Fruit fly (Drosophila melanogaster) whole organism, embryonic: ENCODE data around the gene CG9948.

Experiments used
- ATbp ChIP-seq: fragments of 200-800 bp; sonication (Bioruptor generic); optimal IDR thresholded peaks from 2 replicates; lab custom pipeline; 2017; ENCODE audit warnings: missing biosample characterization, mild to moderate bottlenecking, missing genetic modification characterization, missing genetic modification reagents
- Adf1 ChIP-seq: fragments of 200-800 bp; sonication (Bioruptor generic); IDR thresholded peaks from 2 replicates; pipeline ENCODE4 v1.3.6; 2022; ENCODE audit warnings: missing biosample characterization, missing genetic modification characterization
- Asciz ChIP-seq: fragments of 200-800 bp; sonication (Bioruptor generic); optimal IDR thresholded peaks from 2 replicates; lab custom pipeline; 2017; ENCODE audit warnings: missing biosample characterization, mild to moderate bottlenecking, missing genetic modification characterization, missing genetic modification reagents
- Awh ChIP-seq: fragments of 200-800 bp; sonication (Bioruptor generic); IDR thresholded peaks from 2 replicates; pipeline ENCODE4, ENCODE4 v1.3.6; 2022; ENCODE audit warnings: missing biosample characterization, missing genetic modification characterization
- CG10147 ChIP-seq: fragments of 200-800 bp; sonication (Bioruptor generic); optimal IDR thresholded peaks from 2 replicates; lab custom pipeline; 2019; ENCODE audit warnings: missing biosample characterization, mild to moderate bottlenecking, missing genetic modification characterization, moderate library complexity
- CG10959 ChIP-seq: fragments of 200-800 bp; sonication (Bioruptor generic); IDR thresholded peaks from 2 replicates; pipeline ENCODE4 v1.3.6; 2022; ENCODE audit warnings: missing biosample characterization, missing genetic modification characterization
- CG11695 ChIP-seq: fragments of 200-800 bp; sonication (Bioruptor generic); IDR thresholded peaks from 3 replicates; pipeline ENCODE4 v1.3.6; 2022; ENCODE audit warnings: missing biosample characterization, missing genetic modification characterization
- CG11696 ChIP-seq: fragments of 200-800 bp; sonication (Bioruptor generic); IDR thresholded peaks from 2 replicates; pipeline ENCODE4 v1.3.6; 2022; ENCODE audit warnings: missing biosample characterization, missing genetic modification characterization
- CG13296 ChIP-seq: fragments of 200-800 bp; sonication (Bioruptor generic); optimal IDR thresholded peaks from 3 replicates; lab custom pipeline; 2018; ENCODE audit warnings: missing biosample characterization, mild to moderate bottlenecking, missing genetic modification characterization
- CG14441 ChIP-seq: fragments of 200-800 bp; sonication (Bioruptor generic); IDR thresholded peaks from 2 replicates; pipeline ENCODE4 v1.3.6; 2022; ENCODE audit warnings: missing biosample characterization, missing genetic modification characterization
- CG17361 ChIP-seq: fragments of 200-800 bp; sonication (Bioruptor generic); IDR thresholded peaks from 3 replicates; pipeline ENCODE4 v1.3.6; 2022; ENCODE audit warnings: missing biosample characterization, missing genetic modification characterization
- CG17829 ChIP-seq: fragments of 200-800 bp; optimal IDR thresholded peaks from 2 replicates; lab custom pipeline; 2019; ENCODE audit warnings: missing biosample characterization, mild to moderate bottlenecking, missing genetic modification characterization, moderate library complexity
- CG2202 ChIP-seq: fragments of 200-800 bp; sonication (Bioruptor generic); optimal IDR thresholded peaks from 2 replicates; lab custom pipeline; 2018; ENCODE audit warnings: missing biosample characterization, mild to moderate bottlenecking, missing genetic modification characterization
- CG31441 ChIP-seq: fragments of 200-800 bp; sonication (Bioruptor generic); IDR thresholded peaks from 2 replicates; pipeline ENCODE4 v1.3.6; 2022; ENCODE audit warnings: missing biosample characterization, missing genetic modification characterization
- CG3163 ChIP-seq: fragments of 200-800 bp; sonication (Bioruptor generic); optimal IDR thresholded peaks from 3 replicates; lab custom pipeline; 2016; ENCODE audit warnings: missing biosample characterization, missing genetic modification characterization
- CG8924 ChIP-seq: fragments of 200-800 bp; optimal IDR thresholded peaks from 3 replicates; lab custom pipeline; 2019; ENCODE audit warnings: missing biosample characterization, mild to moderate bottlenecking, missing genetic modification characterization, moderate library complexity
- CG9797 ChIP-seq: fragments of 200-800 bp; sonication (Bioruptor generic); optimal IDR thresholded peaks from 3 replicates; lab custom pipeline; 2018; ENCODE audit warnings: missing biosample characterization, mild to moderate bottlenecking, missing genetic modification characterization
- Drgx ChIP-seq: fragments of 200-800 bp; sonication (Bioruptor generic); IDR thresholded peaks from 2 replicates; pipeline ENCODE4 v1.3.6; 2022; ENCODE audit warnings: missing biosample characterization, missing genetic modification characterization
- HLH3B ChIP-seq: fragments of 200-800 bp; sonication (Bioruptor generic); IDR thresholded peaks from 2 replicates; pipeline ENCODE4 v1.3.6; 2022; ENCODE audit warnings: missing biosample characterization, missing genetic modification characterization
- HLH4C ChIP-seq: fragments of 200-800 bp; sonication (Bioruptor generic); IDR thresholded peaks from 3 replicates; pipeline ENCODE4 v1.3.6; 2022; ENCODE audit warnings: missing biosample characterization, missing genetic modification characterization; ENCODE audit not compliant: partially characterized antibody
- Med ChIP-seq: fragments of 200-800 bp; sonication (Bioruptor generic); peaks from one replicate; lab custom pipeline; 2016; ENCODE audit warnings: missing biosample characterization, missing genetic modification characterization, mild to moderate bottlenecking, inconsistent platforms, moderate library complexity
- Opbp ChIP-seq: fragments of 200-800 bp; sonication (Bioruptor generic); IDR thresholded peaks from 3 replicates; pipeline ENCODE4 v1.3.6; 2022; ENCODE audit warnings: missing biosample characterization, missing genetic modification characterization; ENCODE audit not compliant: partially characterized antibody
- PHDP ChIP-seq: fragments of 200-800 bp; sonication (Bioruptor generic); optimal IDR thresholded peaks from 3 replicates; lab custom pipeline; 2018; ENCODE audit warnings: missing biosample characterization, mild to moderate bottlenecking, missing genetic modification characterization, moderate library complexity
- Ptx1 ChIP-seq: fragments of 200-800 bp; sonication (Bioruptor generic); IDR thresholded peaks from 2 replicates; pipeline ENCODE4 v1.3.6; 2022; ENCODE audit warnings: missing biosample characterization, missing genetic modification characterization
- Rfx ChIP-seq: fragments of 200-800 bp; sonication (Bioruptor generic); IDR thresholded peaks from 2 replicates; pipeline ENCODE4 v1.3.6; 2022; ENCODE audit warnings: missing biosample characterization, missing genetic modification characterization
- Rx ChIP-seq: fragments of 200-800 bp; sonication (Bioruptor generic); IDR thresholded peaks from 2 replicates; pipeline ENCODE4 v1.3.6; 2022; ENCODE audit warnings: missing biosample characterization, missing genetic modification characterization
- Sox102F ChIP-seq: fragments of 200-800 bp; sonication (Bioruptor generic); optimal IDR thresholded peaks from 2 replicates; lab custom pipeline; 2018; ENCODE audit warnings: missing biosample characterization, mild to moderate bottlenecking, missing genetic modification characterization, moderate library complexity
- Spps ChIP-seq: fragments of 200-800 bp; sonication (Bioruptor generic); optimal IDR thresholded peaks from 2 replicates; lab custom pipeline; 2018; ENCODE audit warnings: missing biosample characterization, mild to moderate bottlenecking, missing genetic modification characterization
- croc ChIP-seq: fragments of 200-800 bp; sonication (Bioruptor generic); conservative IDR thresholded peaks from 3 replicates; pipeline ENCODE4 v1.3.6; 2022; ENCODE audit warnings: missing biosample characterization, missing genetic modification characterization
- dmrt99B ChIP-seq: fragments of 200-800 bp; sonication (Bioruptor generic); optimal IDR thresholded peaks from 2 replicates; lab custom pipeline; 2018; ENCODE audit warnings: missing biosample characterization, mild to moderate bottlenecking, missing genetic modification characterization, moderate library complexity
- dysf ChIP-seq: fragments of 200-800 bp; sonication (Bioruptor generic); IDR thresholded peaks from 3 replicates; pipeline ENCODE4 v1.3.6; 2022; ENCODE audit warnings: missing biosample characterization, missing genetic modification characterization
- fd64A ChIP-seq: fragments of 200-800 bp; sonication (Bioruptor generic); optimal IDR thresholded peaks from 3 replicates; lab custom pipeline; 2018; ENCODE audit warnings: missing biosample characterization, mild to moderate bottlenecking, missing genetic modification characterization
- gem ChIP-seq: fragments of 200-800 bp; sonication (Bioruptor generic); optimal IDR thresholded peaks from 2 replicates; lab custom pipeline; 2019; ENCODE audit warnings: missing biosample characterization, mild to moderate bottlenecking, missing genetic modification characterization, moderate library complexity
- hkb ChIP-seq, 2 experiments: fragments of 200-800 bp in 1 of 2; fragments of >200 bp in 1 of 2; sonication (Bioruptor generic) in 1 of 2; IDR thresholded peaks in 1 of 2; optimal IDR thresholded peaks in 1 of 2; 2 replicates each; pipeline versions ENCODE4 v1.3.6 to Lab custom; 2017 to 2022; ENCODE audit warnings: missing biosample characterization in 1 of 2, missing genetic modification characterization in 1 of 2
- hth ChIP-seq: fragments of >200 bp; optimal IDR thresholded peaks from 2 replicates; lab custom pipeline; 2017; ENCODE audit warnings: inconsistent platforms
- kah ChIP-seq: fragments of 200-800 bp; sonication (Bioruptor generic); optimal IDR thresholded peaks from 2 replicates; lab custom pipeline; 2018; ENCODE audit warnings: missing biosample characterization, mild to moderate bottlenecking, missing genetic modification characterization
- lmd ChIP-seq: fragments of 200-800 bp; sonication (Bioruptor generic); IDR thresholded peaks from 2 replicates; pipeline ENCODE4 v1.3.6; 2022; ENCODE audit warnings: missing biosample characterization, missing genetic modification characterization
- mld ChIP-seq: fragments of 200-800 bp; sonication (Bioruptor generic); IDR thresholded peaks from 3 replicates; pipeline ENCODE4 v1.3.6; 2022; ENCODE audit warnings: missing biosample characterization, missing genetic modification characterization; ENCODE audit not compliant: partially characterized antibody
- pan ChIP-seq, 4 experiments: fragments of >200 bp in 3 of 4; fragments of 200-800 bp in 1 of 4; sonication (Bioruptor generic) in 1 of 4; optimal IDR thresholded peaks in 3 of 4; IDR thresholded peaks in 1 of 4; 2 replicates each; pipeline versions ENCODE4 v1.3.6 to Lab custom; 2017 to 2022; ENCODE audit warnings: missing biosample characterization in 2 of 4, missing genetic modification characterization in 2 of 4, mixed read lengths in 1 of 4
- pum ChIP-seq: fragments of 200-800 bp; sonication (Bioruptor generic); optimal IDR thresholded peaks from 2 replicates; lab custom pipeline; 2016; ENCODE audit warnings: missing biosample characterization, missing genetic modification characterization
- salm ChIP-seq: fragments of 200-800 bp; sonication (Bioruptor generic); optimal IDR thresholded peaks from 2 replicates; lab custom pipeline; 2018; ENCODE audit warnings: missing biosample characterization, mild to moderate bottlenecking, missing genetic modification characterization
- sqz ChIP-seq: fragments of 200-800 bp; sonication (Bioruptor generic); optimal IDR thresholded peaks from 3 replicates; lab custom pipeline; 2018; ENCODE audit warnings: missing biosample characterization, mild to moderate bottlenecking, missing genetic modification characterization
- ssp ChIP-seq: fragments of 200-800 bp; sonication (Bioruptor generic); IDR thresholded peaks from 2 replicates; pipeline ENCODE4 v1.3.6; 2022; ENCODE audit warnings: missing biosample characterization, missing genetic modification characterization
- stwl ChIP-seq: fragments of 200-800 bp; sonication (Bioruptor generic); optimal IDR thresholded peaks from 3 replicates; lab custom pipeline; 2018; ENCODE audit warnings: missing biosample characterization, mild to moderate bottlenecking, missing genetic modification characterization, moderate library complexity
- sug ChIP-seq: fragments of 200-800 bp; optimal IDR thresholded peaks from 2 replicates; lab custom pipeline; 2019; ENCODE audit warnings: missing biosample characterization, mild to moderate bottlenecking, missing genetic modification characterization, moderate library complexity
- tap ChIP-seq: fragments of 200-800 bp; optimal IDR thresholded peaks from 3 replicates; lab custom pipeline; 2019; ENCODE audit warnings: missing biosample characterization, mild to moderate bottlenecking, missing genetic modification characterization, moderate library complexity
- ttk ChIP-seq: fragments of 200-800 bp; sonication (Bioruptor generic); IDR thresholded peaks from 2 replicates; pipeline ENCODE4 v2.1.2; 2022; ENCODE audit warnings: missing biosample characterization, missing genetic modification characterization
- unpg ChIP-seq: fragments of 200-800 bp; sonication (Bioruptor generic); optimal IDR thresholded peaks from 3 replicates; lab custom pipeline; 2018; ENCODE audit warnings: missing biosample characterization, mild to moderate bottlenecking, missing genetic modification characterization, moderate library complexity
- wor ChIP-seq: fragments of 200-800 bp; sonication (Bioruptor generic); IDR thresholded peaks from 2 replicates; pipeline ENCODE4 v1.3.6; 2022; ENCODE audit warnings: missing biosample characterization, missing genetic modification characterization

Gene CG9948

dm6 chr3L:6999993-7000392 lies 44.2 kb downstream of the CG9948 start (continued):
- TF ChIP-seq croc (GFP tag; lab: Robert Waterston, UW) (no peak), ATbp (peak; percentile 12), Asciz (GFP tag; lab: Kevin White, UChicago) (peak; percentile 20), CG10959 (GFP tag; lab: Robert Waterston, UW) (no peak), dmrt99B (peak; percentile 31), gem (tag; lab: Kevin White, UChicago) (peak; percentile 22), CG13296 (GFP tag; lab: Kevin White, UChicago) (peak; percentile 14), CG9797 (GFP tag; lab: Kevin White, UChicago) (no peak), HLH4C (no peak), PHDP (tag; lab: Kevin White, UChicago) (peak; percentile 31), Spps (tag; lab: Kevin White, UChicago) (no peak), pum (GFP tag; lab: Kevin White, UChicago) (no peak), CG10147 (GFP tag; lab: Kevin White, UChicago) (no peak), Awh (0 out of 2 replicates have a peak, but pooled peaks have one; percentile 26), Med (peak; percentile 53), mld (no peak), ssp (GFP tag; lab: Robert Waterston, UW) (no peak), Sox102F (GFP tag; lab: Kevin White, UChicago) (peak; percentile 12), CG14441 (no peak)

DNA sequence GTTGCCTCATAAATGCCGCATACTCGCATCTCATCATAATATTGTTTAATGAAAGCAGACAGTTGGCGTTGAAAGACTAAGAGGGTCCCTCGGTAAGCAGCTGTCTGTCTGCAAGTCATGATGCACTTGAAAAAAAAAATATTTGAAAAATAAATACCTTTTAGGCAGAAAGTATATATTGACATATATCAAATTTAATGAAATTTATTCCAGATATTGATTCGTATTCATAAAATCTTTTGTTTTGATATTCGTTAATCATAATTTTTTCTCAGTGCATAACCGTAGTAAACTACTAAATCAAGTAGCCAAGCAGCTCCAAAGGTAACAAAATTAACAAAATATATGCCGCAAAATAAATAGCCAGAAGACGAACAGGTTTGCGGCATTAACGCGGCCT lies 46.1 kb downstream of the CG9948 start:
- TF ChIP-seq Adf1 (GFP tag; lab: Robert Waterston, UW): no peak
- TF ChIP-seq Rx (GFP tag; lab: Robert Waterston, UW): 0 out of 2 replicates have a peak, but pooled peaks have one; percentile 9
- TF ChIP-seq Opbp (GFP tag; lab: Robert Waterston, UW): no peak
- no peak for TF ChIP-seq kah
- TF ChIP-seq Drgx (GFP tag; lab: Robert Waterston, UW): peak; percentile 31; the same call in 1 of the 2 replicates
- TF ChIP-seq unpg: peak; percentile 15
- TF ChIP-seq HLH3B (GFP tag; lab: Robert Waterston, UW): no peak
- TF ChIP-seq gem (tag; lab: Kevin White, UChicago): peak; percentile 51
- peak; percentile 31 for TF ChIP-seq lmd (GFP tag; lab: Robert Waterston, UW)
- 0 out of 2 replicates have a peak, but pooled peaks have one; percentile 26 for TF ChIP-seq Ptx1 (GFP tag; lab: Robert Waterston, UW)
- TF ChIP-seq CG11696 (GFP tag; lab: Robert Waterston, UW): no peak
- no peak for TF ChIP-seq CG3163 (GFP tag; lab: Kevin White, UChicago)
- TF ChIP-seq CG17829: no peak
- no peak for TF ChIP-seq fd64A (GFP tag; lab: Kevin White, UChicago)
- no peak for TF ChIP-seq hth (lab: Kevin White, UChicago)
- no peak for TF ChIP-seq CG8924 (tag; lab: Kevin White, UChicago)
- no peak for TF ChIP-seq pan (optimal IDR thresholded peaks at IDR 0.05; lab: Kevin White, UChicago)
- TF ChIP-seq pan (GFP tag; optimal IDR thresholded peaks at IDR 0.05 in 1 of 2, IDR thresholded peaks at IDR 0.05 in 1 of 2): peak in 1 of 2 experiments; percentile 42
- TF ChIP-seq Rfx (GFP tag; lab: Robert Waterston, UW): 0 out of 2 replicates have a peak, but pooled peaks have one; percentile 15
- TF ChIP-seq sqz: no peak
- 0 out of 3 replicates have a peak, but pooled peaks have one; percentile 17 for TF ChIP-seq CG11695
- TF ChIP-seq tap (tag; lab: Kevin White, UChicago): no peak
- TF ChIP-seq salm (tag; lab: Kevin White, UChicago): no peak
- TF ChIP-seq CG17361 (GFP tag; lab: Robert Waterston, UW): peak; percentile 45; the same call in 2 of the 3 replicates
- no peak for TF ChIP-seq stwl (tag; lab: Kevin White, UChicago)
- TF ChIP-seq dmrt99B: peak; percentile 9
- TF ChIP-seq CG31441 (GFP tag; lab: Robert Waterston, UW): peak; percentile 47; the same call in 1 of the 2 replicates
- no peak for TF ChIP-seq CG2202 (tag; lab: Kevin White, UChicago)
- peak; percentile 41; the same call in 1 of the 3 replicates for TF ChIP-seq dysf
- TF ChIP-seq ttk (GFP tag; lab: Robert Waterston, UW): 0 out of 2 replicates have a peak, but pooled peaks have one; percentile 20
- TF ChIP-seq sug: no peak
- TF ChIP-seq wor (GFP tag; lab: Robert Waterston, UW): no peak
- no peak for TF ChIP-seq hkb (optimal IDR thresholded peaks at IDR 0.05; lab: Kevin White, UChicago)
- no peak for TF ChIP-seq hkb (GFP tag; IDR thresholded peaks at IDR 0.05; lab: Robert Waterston, UW)
